Fruit fly (Drosophila melanogaster): ENCODE data around the gene CG11498.

dm6 chr3R:30106562-30106961 lies 53.7 kb downstream of the CG11498 start:
- TF ChIP-seq CG11617 (GFP tag; optimal IDR thresholded peaks at IDR 0.05), result no peak
- no peak for TF ChIP-seq CG14711 (tag; optimal IDR thresholded peaks at IDR 0.05)
- TF ChIP-seq CG12768 (GFP tag; optimal IDR thresholded peaks at IDR 0.05), result no peak
- no peak for TF ChIP-seq pad (GFP tag; optimal IDR thresholded peaks at IDR 0.05)
- TF ChIP-seq Clk (GFP tag; optimal IDR thresholded peaks at IDR 0.05), result no peak
- no peak for TF ChIP-seq Hr96 (GFP tag; optimal IDR thresholded peaks at IDR 0.05)
- TF ChIP-seq CG7045 (GFP tag; optimal IDR thresholded peaks at IDR 0.05), result no peak
- TF ChIP-seq Mnt (GFP tag; optimal IDR thresholded peaks at IDR 0.05), result no peak
- TF ChIP-seq CG5204 (GFP tag; optimal IDR thresholded peaks at IDR 0.05), result no peak
- TF ChIP-seq cnc (optimal IDR thresholded peaks at IDR 0.05), result no peak
- no peak for TF ChIP-seq Crg-1 (GFP tag; optimal IDR thresholded peaks at IDR 0.05)
- peak; percentile 21 for TF ChIP-seq cic (GFP tag; optimal IDR thresholded peaks at IDR 0.05)
- no peak for TF ChIP-seq tj (GFP tag; optimal IDR thresholded peaks at IDR 0.05)

Measured in whole organism, adult.